Worm (Caenorhabditis elegans) whole organism, L3 larva: ENCODE results near the gene srh-36.

ENCODE experiments used
- ama-1 ChIP-seq: fragments of 150-350 bp; optimal IDR thresholded peaks from 2 replicates; lab custom pipeline; 2018
- ceh-16 ChIP-seq: sonication (generic microtip); optimal IDR thresholded peaks from 2 replicates; lab custom pipeline; 2017; ENCODE audit warnings: missing biosample characterization, missing genetic modification characterization
- ceh-82 ChIP-seq: fragments of 150-350 bp; optimal IDR thresholded peaks from 2 replicates; lab custom pipeline; 2014; ENCODE audit warnings: missing biosample characterization, missing genetic modification characterization
- ceh-9 ChIP-seq: sonication (generic microtip); optimal IDR thresholded peaks from 2 replicates; lab custom pipeline; 2018; ENCODE audit warnings: missing biosample characterization, missing genetic modification characterization
- fkh-10 ChIP-seq: sonication (generic microtip); optimal IDR thresholded peaks from 2 replicates; lab custom pipeline; 2017; ENCODE audit warnings: missing biosample characterization, missing genetic modification reagents, missing genetic modification characterization
- lin-39 ChIP-seq: fragments of 150-350 bp; optimal IDR thresholded peaks from 2 replicates; lab custom pipeline; 2018; ENCODE audit warnings: missing biosample characterization, missing genetic modification reagents, missing genetic modification characterization
- nhr-11 ChIP-seq: fragments of 150-350 bp; optimal IDR thresholded peaks from 2 replicates; lab custom pipeline; 2014; ENCODE audit warnings: missing biosample characterization, missing genetic modification characterization
- nhr-23 ChIP-seq: fragments of 150-350 bp; optimal IDR thresholded peaks from 2 replicates; lab custom pipeline; 2014; ENCODE audit warnings: missing biosample characterization, missing genetic modification reagents, missing genetic modification characterization
- nhr-237 ChIP-seq: fragments of 150-350 bp; optimal IDR thresholded peaks from 2 replicates; lab custom pipeline; 2014; ENCODE audit warnings: missing biosample characterization, missing genetic modification characterization
- nhr-25 ChIP-seq: sonication (generic microtip); optimal IDR thresholded peaks from 2 replicates; lab custom pipeline; 2017; ENCODE audit warnings: missing biosample characterization, missing genetic modification characterization
- pqm-1 ChIP-seq: fragments of 150-350 bp; optimal IDR thresholded peaks from 2 replicates; lab custom pipeline; 2017; ENCODE audit warnings: missing biosample characterization, missing genetic modification characterization, inconsistent platforms
- skn-1 ChIP-seq: fragments of 150-350 bp; optimal IDR thresholded peaks from 2 replicates; lab custom pipeline; 2014; ENCODE audit warnings: missing biosample characterization, missing genetic modification characterization
- ztf-4 ChIP-seq: fragments of 150-350 bp; optimal IDR thresholded peaks from 2 replicates; lab custom pipeline; 2014; ENCODE audit warnings: missing biosample characterization, missing genetic modification characterization

DNA sequence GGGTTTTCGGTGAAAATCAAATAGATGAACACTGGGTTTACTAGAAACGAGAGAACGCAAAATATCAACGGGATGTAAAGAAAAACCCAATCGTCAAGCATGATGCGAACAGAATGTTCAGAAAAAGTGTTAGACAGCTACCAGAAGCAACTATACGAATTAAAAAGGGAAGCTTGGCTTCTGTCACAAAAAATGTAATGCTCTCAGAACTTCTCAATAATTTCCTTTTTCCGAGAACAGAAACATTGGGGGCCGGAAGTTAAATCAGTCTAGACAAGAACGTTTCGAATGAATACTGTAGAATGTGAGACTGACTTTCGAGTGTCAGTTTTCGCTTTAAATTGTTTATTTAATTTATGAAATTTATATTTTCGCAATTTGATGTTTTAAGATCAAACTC, 38.3 kb upstream of the srh-36 start, which contains the start of gene srj-54:
- TF ChIP-seq pqm-1, result no peak
- TF ChIP-seq lin-39 (tag; lab: Kevin White, UChicago), result no peak
- no peak for TF ChIP-seq ceh-16 (tag; lab: Kevin White, UChicago)
- TF ChIP-seq nhr-25 (tag; lab: Kevin White, UChicago), result no peak
- TF ChIP-seq ceh-82, result no peak
- no peak for TF ChIP-seq ceh-9
- TF ChIP-seq ama-1 (lab: Kevin White, UChicago), result no peak
- no peak for TF ChIP-seq nhr-237 (tag; lab: Kevin White, UChicago)
- no peak for TF ChIP-seq nhr-23 (tag; lab: Kevin White, UChicago)
- TF ChIP-seq fkh-10 (GFP tag; lab: Kevin White, UChicago), result no peak
- no peak for TF ChIP-seq nhr-11
- TF ChIP-seq ztf-4 (tag; lab: Kevin White, UChicago), result no peak
- no peak for TF ChIP-seq skn-1
